Fruit fly (Drosophila melanogaster): ENCODE data around the gene CG3457.

The CG3457 gene

DNA sequence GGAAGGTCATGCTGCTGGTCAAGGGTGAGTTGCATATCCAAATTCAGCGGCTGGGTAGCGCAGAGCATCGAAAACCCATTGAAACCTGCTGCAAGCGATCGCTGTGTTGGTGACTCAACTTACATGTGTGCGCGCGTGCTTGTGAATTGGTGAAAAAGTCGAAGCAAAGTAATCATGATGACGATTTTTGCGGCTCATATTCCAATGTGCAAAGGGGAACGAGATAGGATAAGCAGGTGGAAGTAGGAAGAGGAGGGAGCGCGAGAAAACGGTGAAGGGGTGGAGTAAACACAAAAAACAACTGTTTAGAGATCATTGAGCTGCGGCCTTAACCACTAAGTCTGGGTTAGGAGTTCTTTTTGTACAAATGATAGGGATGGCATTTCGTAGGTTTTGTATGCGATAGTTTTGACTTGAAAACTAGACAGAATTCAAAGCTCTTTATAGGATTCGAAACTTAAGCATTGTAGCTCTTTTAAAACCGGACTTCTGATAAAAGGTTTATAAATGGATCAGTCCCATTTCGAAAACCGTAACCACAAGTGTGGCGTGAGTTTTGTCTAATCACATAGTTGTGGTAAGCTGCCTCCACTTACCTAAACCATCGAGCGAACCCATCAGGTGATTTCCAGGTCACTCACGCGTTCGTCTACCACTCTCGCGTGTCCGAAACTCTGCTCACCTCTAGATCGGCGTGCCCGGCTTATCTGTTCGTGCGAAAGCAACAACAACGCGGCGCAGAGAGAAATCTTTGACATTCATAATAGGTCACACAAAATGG lies 41.7 kb upstream of the CG3457 start:
- TF ChIP-seq CG6792 (GFP tag; optimal IDR thresholded peaks at IDR 0.05) = peak; percentile 52
- peak; percentile 59 for TF ChIP-seq OdsH (GFP tag; optimal IDR thresholded peaks at IDR 0.05)
- TF ChIP-seq Ets96B (tag; optimal IDR thresholded peaks at IDR 0.05) = peak; percentile 30
- TF ChIP-seq acj6 (GFP tag; optimal IDR thresholded peaks at IDR 0.05) = peak; percentile 62
- TF ChIP-seq CG7368 (GFP tag; optimal IDR thresholded peaks at IDR 0.05) = peak; percentile 45
- peak; percentile 65 for TF ChIP-seq Sox102F (GFP tag; optimal IDR thresholded peaks at IDR 0.05)
- TF ChIP-seq vri (GFP tag; optimal IDR thresholded peaks at IDR 0.05) = peak; percentile 40
- TF ChIP-seq Hr39 (GFP tag; optimal IDR thresholded peaks at IDR 0.05) = peak; percentile 78
- peak; percentile 64 for TF ChIP-seq Met (GFP tag; optimal IDR thresholded peaks at IDR 0.05)
- peak; percentile 45 for TF ChIP-seq fd59A (GFP tag; optimal IDR thresholded peaks at IDR 0.05)
- peak; percentile 60 for TF ChIP-seq CG8119 (GFP tag; IDR thresholded peaks at IDR 0.05)
- peak; percentile 6 for TF ChIP-seq CG34406 (GFP tag; optimal IDR thresholded peaks at IDR 0.05)
- TF ChIP-seq Ets21C (GFP tag; optimal IDR thresholded peaks at IDR 0.05) = peak; percentile 65
- TF ChIP-seq CG8319 (GFP tag; optimal IDR thresholded peaks at IDR 0.05) = peak; percentile 54
- no peak for TF ChIP-seq Blimp-1 (GFP tag; optimal IDR thresholded peaks at IDR 0.05)
- peak; percentile 62 for TF ChIP-seq pdm3 (GFP tag; optimal IDR thresholded peaks at IDR 0.05)
- TF ChIP-seq cyc (GFP tag; optimal IDR thresholded peaks at IDR 0.05) = peak; percentile 65
- TF ChIP-seq CG3919 (GFP tag; optimal IDR thresholded peaks at IDR 0.05) = peak; percentile 51
- peak; percentile 66 for TF ChIP-seq Eip75B (GFP tag; optimal IDR thresholded peaks at IDR 0.05)
- TF ChIP-seq Hr38 (GFP tag; optimal IDR thresholded peaks at IDR 0.05) = no peak
- no peak for TF ChIP-seq CG16779 (tag; optimal IDR thresholded peaks at IDR 0.05)
- TF ChIP-seq Hr4 (GFP tag; optimal IDR thresholded peaks at IDR 0.05) = peak; percentile 52
- peak; percentile 90 for TF ChIP-seq svp (GFP tag)
- TF ChIP-seq CG31627 (GFP tag; optimal IDR thresholded peaks at IDR 0.05) = peak; percentile 65
- peak; percentile 73 for TF ChIP-seq lz (GFP tag; optimal IDR thresholded peaks at IDR 0.05)
- TF ChIP-seq esn (GFP tag; optimal IDR thresholded peaks at IDR 0.05) = peak; percentile 76
- TF ChIP-seq CG6854 (GFP tag; optimal IDR thresholded peaks at IDR 0.05) = no peak
- peak; percentile 67 for TF ChIP-seq CG32006 (GFP tag; optimal IDR thresholded peaks at IDR 0.05)
- peak; percentile 37 to 61 for TF ChIP-seq ss (GFP tag; optimal IDR thresholded peaks at IDR 0.05)
- peak; percentile 5 for TF ChIP-seq fkh (GFP tag; optimal IDR thresholded peaks at IDR 0.05)
- TF ChIP-seq salr (GFP tag; optimal IDR thresholded peaks at IDR 0.05) = peak in 1 of 2 experiments; percentile 47
- TF ChIP-seq CG6808 (GFP tag; optimal IDR thresholded peaks at IDR 0.05) = peak; percentile 32
- peak; percentile 10 for TF ChIP-seq CG6276 (GFP tag; optimal IDR thresholded peaks at IDR 0.05)
- peak; percentile 9 for TF ChIP-seq CG8632 (GFP tag; optimal IDR thresholded peaks at IDR 0.05)
- peak; percentile 47 for TF ChIP-seq Sox14 (GFP tag; optimal IDR thresholded peaks at IDR 0.05)
- no peak for TF ChIP-seq CG6163 (GFP tag; IDR thresholded peaks at IDR 0.05)
- TF ChIP-seq CG15336 (GFP tag; IDR thresholded peaks at IDR 0.05) = peak; percentile 62
- TF ChIP-seq achi (GFP tag; optimal IDR thresholded peaks at IDR 0.05) = peak; percentile 37
- peak; percentile 89 for TF ChIP-seq Eip78C (GFP tag)
- TF ChIP-seq CG11902 (GFP tag; optimal IDR thresholded peaks at IDR 0.05) = peak; percentile 48
- peak; percentile 52 for TF ChIP-seq CG4318 (GFP tag; optimal IDR thresholded peaks at IDR 0.05)
- TF ChIP-seq CG11294 (GFP tag; IDR thresholded peaks at IDR 0.05) = no peak
- TF ChIP-seq CG9139 (GFP tag; optimal IDR thresholded peaks at IDR 0.05) = no peak
- TF ChIP-seq Gug (GFP tag; IDR thresholded peaks at IDR 0.05) = peak; percentile 49; the same call in 1 of the 2 replicates
- no peak for TF ChIP-seq fd85E (GFP tag; optimal IDR thresholded peaks at IDR 0.05)
- peak; percentile 2 for TF ChIP-seq CG1621 (tag; optimal IDR thresholded peaks at IDR 0.05)
- peak; percentile 4 for TF ChIP-seq spab (GFP tag; optimal IDR thresholded peaks at IDR 0.05)
- TF ChIP-seq Eip93F (GFP tag; optimal IDR thresholded peaks at IDR 0.05) = no peak
- TF ChIP-seq topi (GFP tag; optimal IDR thresholded peaks at IDR 0.05) = peak; percentile 67
- peak; percentile 47 for TF ChIP-seq CG10631 (GFP tag; optimal IDR thresholded peaks at IDR 0.05)
- TF ChIP-seq dac (GFP tag; optimal IDR thresholded peaks at IDR 0.05) = peak; percentile 48

All from whole organism, prepupa.